Worm (Caenorhabditis elegans) whole organism, early embryonic: Measurements from ENCODE around the gene T10G3.1.

ENCODE experiments used
- B0310.2 ChIP-seq: sonication (generic microtip); optimal IDR thresholded peaks from 2 replicates; lab custom pipeline; 2016; ENCODE audit warnings: mild to moderate bottlenecking, missing genetic modification characterization, missing compliant biosample characterization
- F13C5.2 ChIP-seq: sonication (generic microtip); optimal IDR thresholded peaks from 2 replicates; lab custom pipeline; 2017; ENCODE audit warnings: mild to moderate bottlenecking, missing genetic modification characterization, inconsistent platforms, missing compliant biosample characterization
- aly-1 ChIP-seq: sonication (generic microtip); optimal IDR thresholded peaks from 2 replicates; lab custom pipeline; 2016; ENCODE audit warnings: missing genetic modification characterization, missing compliant biosample characterization
- ama-1 ChIP-seq: fragments of 150-350 bp; optimal IDR thresholded peaks from 2 replicates; lab custom pipeline; 2014
- ceh-13 ChIP-seq: fragments of 200-800 bp; sonication (Bioruptor generic); optimal IDR thresholded peaks from 2 replicates; lab custom pipeline; 2018; ENCODE audit warnings: mild to moderate bottlenecking, missing genetic modification characterization, missing compliant biosample characterization
- ceh-36 ChIP-seq: sonication (generic microtip); optimal IDR thresholded peaks from 2 replicates; lab custom pipeline; 2016; ENCODE audit warnings: missing genetic modification characterization, inconsistent platforms, missing compliant biosample characterization
- flt-1 ChIP-seq: fragments of 200-800 bp; sonication (Bioruptor generic); IDR thresholded peaks from 2 replicates; pipeline ENCODE4 v1.3.6; 2022; ENCODE audit warnings: missing genetic modification characterization, missing compliant biosample characterization
- hmbx-1 ChIP-seq: sonication (generic microtip); optimal IDR thresholded peaks from 2 replicates; lab custom pipeline; 2016; ENCODE audit warnings: mild to moderate bottlenecking, missing genetic modification characterization, missing compliant biosample characterization
- pes-1 ChIP-seq: fragments of 200-800 bp; sonication (Bioruptor generic); IDR thresholded peaks from 2 replicates; pipeline ENCODE4 v1.3.6; 2022; ENCODE audit warnings: missing genetic modification reagents, missing genetic modification characterization, missing compliant biosample characterization
- scrt-1 ChIP-seq: fragments of 200-800 bp; sonication (Bioruptor generic); IDR thresholded peaks from 2 replicates; pipeline ENCODE4 v1.3.6; 2022; ENCODE audit warnings: missing genetic modification characterization, missing compliant biosample characterization
- tbx-37 ChIP-seq: fragments of 200-800 bp; sonication (Bioruptor generic); conservative IDR thresholded peaks from 2 replicates; pipeline ENCODE4 v1.3.6; 2022; ENCODE audit warnings: missing genetic modification reagents, missing genetic modification characterization, missing compliant biosample characterization

DNA sequence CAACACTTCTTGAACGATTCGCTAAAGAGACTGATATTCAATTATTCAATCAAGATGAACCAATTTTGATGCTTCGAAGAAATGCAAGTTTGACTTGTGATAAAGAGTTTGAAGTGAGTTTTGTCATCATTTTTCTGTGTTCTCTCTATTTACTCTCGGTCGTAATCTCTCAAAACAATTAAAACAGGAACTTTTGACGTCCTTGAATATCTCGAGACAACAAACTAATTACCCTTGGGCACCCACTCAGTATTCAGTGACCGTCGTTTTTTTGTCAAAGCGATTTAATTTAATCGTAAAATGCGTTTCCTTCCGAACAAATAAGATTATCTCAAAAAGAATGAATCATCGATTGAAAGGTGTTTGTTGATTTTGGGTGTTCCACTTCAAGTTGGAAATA lies 9.4 kb downstream of the T10G3.1 start:
- no peak for TF ChIP-seq F13C5.2 (tag; lab: Kevin White, UChicago)
- TF ChIP-seq ama-1 = no peak
- no peak for TF ChIP-seq B0310.2 (tag; lab: Kevin White, UChicago)
- TF ChIP-seq ceh-13 = no peak
- TF ChIP-seq tbx-37 = no peak
- no peak for TF ChIP-seq hmbx-1 (tag; lab: Kevin White, UChicago)
- no peak for TF ChIP-seq pes-1 (GFP tag; lab: Robert Waterston, UW)
- TF ChIP-seq aly-1 (tag; lab: Kevin White, UChicago) = no peak
- TF ChIP-seq flt-1 = no peak
- TF ChIP-seq scrt-1 (GFP tag; lab: Robert Waterston, UW) = no peak
- no peak for TF ChIP-seq ceh-36 (tag; lab: Kevin White, UChicago)
